Fruit fly (Drosophila melanogaster) whole organism, embryonic: ENCODE measurements around the gene loaf.

Source experiments
- B-H2 ChIP-seq: fragments of 200-800 bp; sonication (Bioruptor generic); optimal IDR thresholded peaks from 2 replicates; lab custom pipeline; 2018; ENCODE audit warnings: missing biosample characterization, mild to moderate bottlenecking, missing genetic modification characterization
- Bdp1 ChIP-seq: fragments of 200-800 bp; sonication (Bioruptor generic); optimal IDR thresholded peaks from 3 replicates; lab custom pipeline; 2016; ENCODE audit warnings: missing biosample characterization, missing genetic modification characterization
- Blimp-1 ChIP-seq: fragments of 200-800 bp; sonication (Bioruptor generic); optimal IDR thresholded peaks from 3 replicates; lab custom pipeline; 2018; ENCODE audit warnings: missing biosample characterization, missing genetic modification characterization, mild to moderate bottlenecking, moderate library complexity, missing genetic modification reagents
- CG1024 ChIP-seq: fragments of 200-800 bp; sonication (Bioruptor generic); IDR thresholded peaks from 2 replicates; pipeline ENCODE4 v1.3.6; 2022; ENCODE audit warnings: missing biosample characterization, missing genetic modification characterization
- CG10321 ChIP-seq: fragments of 200-800 bp; sonication (Bioruptor generic); IDR thresholded peaks from 2 replicates; pipeline ENCODE4 v1.3.6; 2022; ENCODE audit warnings: missing biosample characterization, missing genetic modification characterization
- CG10431 ChIP-seq: fragments of 200-800 bp; sonication (Bioruptor generic); optimal IDR thresholded peaks from 3 replicates; lab custom pipeline; 2018; ENCODE audit warnings: missing biosample characterization, mild to moderate bottlenecking, missing genetic modification characterization
- CG11247 ChIP-seq: fragments of 200-800 bp; sonication (Bioruptor generic); IDR thresholded peaks from 2 replicates; pipeline ENCODE4 v1.3.6; 2022; ENCODE audit warnings: missing biosample characterization, missing genetic modification characterization
- CG11695 ChIP-seq: fragments of 200-800 bp; sonication (Bioruptor generic); IDR thresholded peaks from 3 replicates; pipeline ENCODE4 v1.3.6; 2022; ENCODE audit warnings: missing biosample characterization, missing genetic modification characterization
- CG11723 ChIP-seq: fragments of 200-800 bp; sonication (Bioruptor generic); optimal IDR thresholded peaks from 2 replicates; lab custom pipeline; 2017; ENCODE audit warnings: missing biosample characterization, mild to moderate bottlenecking, missing genetic modification characterization
- CG13775 ChIP-seq: fragments of 200-800 bp; sonication (Bioruptor generic); optimal IDR thresholded peaks from 3 replicates; lab custom pipeline; 2017; ENCODE audit warnings: missing biosample characterization, mild to moderate bottlenecking, missing genetic modification characterization
- CG14710 ChIP-seq: fragments of 200-800 bp; sonication (Bioruptor generic); optimal IDR thresholded peaks from 3 replicates; lab custom pipeline; 2019; ENCODE audit warnings: missing biosample characterization, mild to moderate bottlenecking, missing genetic modification characterization, moderate library complexity
- CG17359 ChIP-seq: fragments of 200-800 bp; sonication (Bioruptor generic); optimal IDR thresholded peaks from 3 replicates; lab custom pipeline; 2018; ENCODE audit warnings: missing biosample characterization, mild to moderate bottlenecking, missing genetic modification characterization, moderate library complexity
- CG2678 ChIP-seq: fragments of 200-800 bp; sonication (Bioruptor generic); optimal IDR thresholded peaks from 3 replicates; lab custom pipeline; 2019; ENCODE audit warnings: missing biosample characterization, mild to moderate bottlenecking, missing genetic modification characterization, moderate library complexity
- CG30431 ChIP-seq: fragments of 200-800 bp; sonication (Bioruptor generic); optimal IDR thresholded peaks from 2 replicates; lab custom pipeline; 2017; ENCODE audit warnings: missing biosample characterization, missing genetic modification characterization
- CG32767 ChIP-seq: fragments of 200-800 bp; sonication (Bioruptor generic); IDR thresholded peaks from 2 replicates; pipeline ENCODE4 v1.3.6; 2022; ENCODE audit warnings: missing biosample characterization, missing genetic modification characterization
- Dip3 ChIP-seq: fragments of 200-800 bp; sonication (Bioruptor generic); optimal IDR thresholded peaks from 3 replicates; lab custom pipeline; 2016; ENCODE audit warnings: missing biosample characterization, missing genetic modification characterization
- Doc3 ChIP-seq: fragments of 200-800 bp; sonication (Bioruptor generic); IDR thresholded peaks from 3 replicates; pipeline ENCODE4 v1.3.6; 2022; ENCODE audit warnings: missing biosample characterization, missing genetic modification characterization; ENCODE audit not compliant: partially characterized antibody
- Eip74EF ChIP-seq, 2 experiments: fragments of 200-800 bp in 1 of 2; fragments of >200 bp in 1 of 2; sonication (Bioruptor generic) in 1 of 2; optimal IDR thresholded peaks; 2 replicates each; lab custom pipeline; 2017 to 2019; ENCODE audit warnings: missing biosample characterization in 2 of 2, missing genetic modification characterization in 2 of 2, mild to moderate bottlenecking in 1 of 2, moderate library complexity in 1 of 2
- Hmr ChIP-seq: fragments of 200-800 bp; sonication (Bioruptor generic); optimal IDR thresholded peaks from 3 replicates; lab custom pipeline; 2017; ENCODE audit warnings: mild to moderate bottlenecking, missing biosample characterization, missing genetic modification reagents, missing genetic modification characterization
- Hr39 ChIP-seq: fragments of >200 bp; optimal IDR thresholded peaks from 2 replicates; lab custom pipeline; 2017
- Jarid2 ChIP-seq: fragments of 200-800 bp; sonication (Bioruptor generic); optimal IDR thresholded peaks from 3 replicates; lab custom pipeline; 2017; ENCODE audit warnings: mild to moderate bottlenecking, missing biosample characterization, missing genetic modification reagents, missing genetic modification characterization
- Lhr ChIP-seq: fragments of 200-800 bp; sonication (Bioruptor generic); optimal IDR thresholded peaks from 3 replicates; lab custom pipeline; 2017; ENCODE audit warnings: mild to moderate bottlenecking, missing biosample characterization, missing genetic modification reagents, missing genetic modification characterization
- Meics ChIP-seq: fragments of 200-800 bp; sonication (Bioruptor generic); optimal IDR thresholded peaks from 2 replicates; lab custom pipeline; 2017; ENCODE audit warnings: missing biosample characterization, mild to moderate bottlenecking, missing genetic modification characterization
- Mes4 ChIP-seq: fragments of 200-800 bp; sonication (Bioruptor generic); optimal IDR thresholded peaks from 2 replicates; lab custom pipeline; 2016; ENCODE audit warnings: missing biosample characterization, missing genetic modification characterization
- Nf-YB ChIP-seq: fragments of 200-800 bp; sonication (Bioruptor generic); optimal IDR thresholded peaks from 3 replicates; lab custom pipeline; 2019; ENCODE audit warnings: missing biosample characterization, mild to moderate bottlenecking, missing genetic modification characterization, moderate library complexity
- Oaz ChIP-seq: fragments of 200-800 bp; sonication (Bioruptor generic); IDR thresholded peaks from 2 replicates; pipeline ENCODE4 v1.3.6; 2022; ENCODE audit warnings: missing biosample characterization, missing genetic modification characterization
- Pdp1 ChIP-seq, 2 experiments: fragments of 200-800 bp; sonication (Bioruptor generic); optimal IDR thresholded peaks; 3 replicates each; lab custom pipeline; 2016; ENCODE audit warnings: missing biosample characterization in 2 of 2, missing genetic modification characterization in 2 of 2, mild to moderate bottlenecking in 1 of 2, moderate library complexity in 1 of 2
- Sry-δ ChIP-seq: fragments of 200-800 bp; sonication (Bioruptor generic); optimal IDR thresholded peaks from 2 replicates; lab custom pipeline; 2016; ENCODE audit warnings: missing biosample characterization, missing genetic modification characterization
- Vsx1 ChIP-seq: fragments of 200-800 bp; sonication (Bioruptor generic); optimal IDR thresholded peaks from 2 replicates; lab custom pipeline; 2017; ENCODE audit warnings: missing biosample characterization, mild to moderate bottlenecking, missing genetic modification characterization, missing genetic modification reagents
- ato ChIP-seq: fragments of 200-800 bp; sonication (Bioruptor generic); IDR thresholded peaks from 2 replicates; pipeline ENCODE4 v1.3.6; 2022; ENCODE audit warnings: missing biosample characterization, missing genetic modification characterization; ENCODE audit not compliant: partially characterized antibody
- chinmo ChIP-seq: fragments of 200-800 bp; sonication (Bioruptor generic); IDR thresholded peaks from 4 replicates; pipeline ENCODE4 v1.3.6; 2022; ENCODE audit warnings: missing biosample characterization, missing genetic modification characterization; ENCODE audit not compliant: partially characterized antibody
- ci ChIP-seq: fragments of 200-800 bp; sonication (Bioruptor generic); IDR thresholded peaks from 3 replicates; pipeline ENCODE4 v1.3.6; 2022; ENCODE audit warnings: missing biosample characterization, missing genetic modification characterization
- dimm ChIP-seq: fragments of 200-800 bp; sonication (Bioruptor generic); IDR thresholded peaks from 2 replicates; pipeline ENCODE4 v1.3.6; 2022; ENCODE audit warnings: missing biosample characterization, missing genetic modification characterization
- dm ChIP-seq: fragments of 200-800 bp; sonication (Bioruptor generic); optimal IDR thresholded peaks from 3 replicates; lab custom pipeline; 2016; ENCODE audit warnings: missing biosample characterization, missing genetic modification characterization
- dysf ChIP-seq: fragments of 200-800 bp; sonication (Bioruptor generic); IDR thresholded peaks from 3 replicates; pipeline ENCODE4 v1.3.6; 2022; ENCODE audit warnings: missing biosample characterization, missing genetic modification characterization
- eyg ChIP-seq: fragments of 200-800 bp; sonication (Bioruptor generic); optimal IDR thresholded peaks from 3 replicates; lab custom pipeline; 2016; ENCODE audit warnings: missing biosample characterization, missing genetic modification characterization
- gfzf ChIP-seq: fragments of 200-800 bp; sonication (Bioruptor generic); optimal IDR thresholded peaks from 2 replicates; lab custom pipeline; 2016; ENCODE audit warnings: missing biosample characterization, mild to moderate bottlenecking, missing genetic modification characterization, moderate library complexity
- grau ChIP-seq: fragments of 200-800 bp; optimal IDR thresholded peaks from 3 replicates; lab custom pipeline; 2019; ENCODE audit warnings: missing biosample characterization, mild to moderate bottlenecking, missing genetic modification characterization, moderate library complexity
- gsb-n ChIP-seq: fragments of 200-800 bp; sonication (Bioruptor generic); optimal IDR thresholded peaks from 3 replicates; lab custom pipeline; 2018; ENCODE audit warnings: missing biosample characterization, mild to moderate bottlenecking, missing genetic modification characterization
- kni ChIP-seq: fragments of 200-800 bp; sonication (Bioruptor generic); optimal IDR thresholded peaks from 3 replicates; lab custom pipeline; 2017; ENCODE audit warnings: mild to moderate bottlenecking, missing biosample characterization, missing genetic modification reagents, missing genetic modification characterization
- lola ChIP-seq, 3 experiments: fragments of >200 bp in 2 of 3; fragments of 200-800 bp in 1 of 3; sonication (Bioruptor generic) in 1 of 3; optimal IDR thresholded peaks; 2 replicates each; lab custom pipeline; 2017 to 2019; ENCODE audit warnings: missing biosample characterization in 3 of 3, missing genetic modification characterization in 3 of 3, mild to moderate bottlenecking in 1 of 3, moderate library complexity in 1 of 3
- nerfin-2 ChIP-seq: fragments of 200-800 bp; sonication (Bioruptor generic); IDR thresholded peaks from 2 replicates; pipeline ENCODE4 v1.3.6; 2022; ENCODE audit warnings: missing biosample characterization, missing genetic modification characterization; ENCODE audit not compliant: partially characterized antibody
- scrt ChIP-seq: fragments of 200-800 bp; sonication (Bioruptor generic); optimal IDR thresholded peaks from 2 replicates; lab custom pipeline; 2018; ENCODE audit warnings: missing biosample characterization, mild to moderate bottlenecking, missing genetic modification characterization, moderate library complexity
- sens-2 ChIP-seq: fragments of 200-800 bp; sonication (Bioruptor generic); IDR thresholded peaks from 2 replicates; pipeline ENCODE4 v1.3.6; 2022; ENCODE audit warnings: missing biosample characterization, missing genetic modification characterization
- slbo ChIP-seq: fragments of 200-800 bp; sonication (Bioruptor generic); IDR thresholded peaks from 2 replicates; pipeline ENCODE4 v1.3.6; 2022; ENCODE audit warnings: missing biosample characterization, missing genetic modification characterization
- tll ChIP-seq, 2 experiments: fragments of 200-800 bp in 1 of 2; fragments of >200 bp in 1 of 2; sonication (Bioruptor generic) in 1 of 2; optimal IDR thresholded peaks; 2 replicates each; lab custom pipeline; 2017 to 2019; ENCODE audit warnings: missing biosample characterization in 2 of 2, missing genetic modification characterization in 2 of 2, mild to moderate bottlenecking in 1 of 2, moderate library complexity in 1 of 2
- twi ChIP-seq: fragments of 200-800 bp; optimal IDR thresholded peaks from 2 replicates; lab custom pipeline; 2019; ENCODE audit warnings: missing biosample characterization, mild to moderate bottlenecking, missing genetic modification characterization, moderate library complexity
- wek ChIP-seq: fragments of 200-800 bp; sonication (Bioruptor generic); optimal IDR thresholded peaks from 3 replicates; lab custom pipeline; 2018; ENCODE audit warnings: missing biosample characterization, mild to moderate bottlenecking, missing genetic modification characterization, moderate library complexity

loaf gene

DNA sequence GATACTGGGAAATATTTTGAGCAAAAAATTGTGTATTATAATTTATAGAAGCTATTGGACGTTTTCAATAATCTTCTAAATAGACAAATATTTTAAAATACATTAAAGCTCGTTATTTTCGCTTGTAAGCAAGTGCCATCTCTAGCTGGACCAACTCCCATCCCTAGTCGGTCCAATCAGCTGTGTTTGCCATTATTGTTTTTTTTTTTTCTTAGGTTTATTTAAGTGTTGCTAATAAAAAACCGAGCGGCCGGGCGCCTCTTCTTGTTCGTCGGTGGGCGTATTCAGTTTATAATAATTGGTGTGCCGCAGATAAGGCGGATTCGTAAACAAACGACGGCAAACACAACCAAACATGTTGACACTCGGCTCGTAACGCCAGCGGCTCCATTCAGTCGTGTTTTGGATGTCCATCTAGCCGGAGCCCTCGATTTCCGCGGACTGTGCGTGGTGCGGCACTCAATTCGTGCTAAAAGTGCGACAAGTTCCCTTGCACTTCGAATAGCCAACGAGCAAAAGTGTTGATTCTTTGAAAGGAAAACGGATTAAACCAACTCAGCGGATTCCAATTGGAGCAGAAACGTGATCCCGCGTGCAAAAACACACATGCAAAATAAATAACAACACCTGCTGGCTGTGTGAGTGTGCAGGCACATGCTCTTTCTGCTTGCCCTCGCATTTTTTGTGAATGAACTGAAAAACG, 82.0 kb downstream of the loaf start, which contains the start of gene Sugb (continued):
- TF ChIP-seq dimm (GFP tag; lab: Robert Waterston, UW) (no peak), Vsx1 (GFP tag; lab: Kevin White, UChicago) (peak; percentile 78), dm (GFP tag; lab: Kevin White, UChicago) (peak; percentile 39), CG10431 (GFP tag; lab: Kevin White, UChicago) (peak; percentile 87), Hr39 (lab: Kevin White, UChicago) (no peak), slbo (peak; percentile 80), ato (GFP tag; lab: Robert Waterston, UW) (no peak), CG11247 (GFP tag; lab: Robert Waterston, UW) (peak; percentile 36; the same call in 1 of the 2 replicates), chinmo (0 out of 4 replicates have a peak, but pooled peaks have one; percentile 62), Bdp1 (GFP tag; lab: Kevin White, UChicago) (peak; percentile 35), kni (GFP tag; lab: Kevin White, UChicago) (no peak), Lhr (GFP tag; lab: Kevin White, UChicago) (peak; percentile 27), nerfin-2 (GFP tag; lab: Robert Waterston, UW) (no peak), CG1024 (GFP tag; lab: Robert Waterston, UW) (no peak), Nf-YB (GFP tag; lab: Kevin White, UChicago) (peak; percentile 57), CG32767 (no peak), tll (GFP tag; optimal IDR thresholded peaks at IDR 0.05; lab: Kevin White, UChicago) (no peak), eyg (GFP tag; lab: Kevin White, UChicago) (no peak), CG14710 (tag; lab: Kevin White, UChicago) (peak; percentile 23), CG13775 (GFP tag; lab: Kevin White, UChicago) (peak; percentile 63), Dip3 (GFP tag; lab: Kevin White, UChicago) (peak; percentile 46), Sry-δ (GFP tag; lab: Kevin White, UChicago) (peak; percentile 72), Blimp-1 (GFP tag; lab: Kevin White, UChicago) (peak; percentile 26), Jarid2 (peak; percentile 56), grau (tag; lab: Kevin White, UChicago) (peak; percentile 63), CG10321 (GFP tag; lab: Robert Waterston, UW) (no peak), CG2678 (tag; lab: Kevin White, UChicago) (peak; percentile 68), CG11723 (GFP tag; lab: Kevin White, UChicago) (peak; percentile 61), Doc3 (peak; percentile 71), B-H2 (GFP tag; lab: Kevin White, UChicago) (peak; percentile 82), Pdp1 (GFP tag; optimal IDR thresholded peaks at IDR 0.05; lab: Kevin White, UChicago) (peak; percentile 60 to 68), Hmr (GFP tag; lab: Kevin White, UChicago) (peak; percentile 71), scrt (GFP tag; lab: Kevin White, UChicago) (peak; percentile 39), CG17359 (tag; lab: Kevin White, UChicago) (peak; percentile 56), Mes4 (GFP tag; lab: Kevin White, UChicago) (peak; percentile 48), ci (GFP tag; lab: Robert Waterston, UW) (peak; percentile 73; the same call in 2 of the 3 replicates), Meics (GFP tag; lab: Kevin White, UChicago) (peak; percentile 54), Oaz (GFP tag; lab: Robert Waterston, UW) (no peak), wek (GFP tag; lab: Kevin White, UChicago) (peak; percentile 44), CG30431 (GFP tag; lab: Kevin White, UChicago) (no peak), lola (GFP tag; optimal IDR thresholded peaks at IDR 0.05; lab: Kevin White, UChicago) (peak in 1 of 3 experiments; percentile 5), dysf (GFP tag; lab: Robert Waterston, UW) (peak; percentile 66; the same call in 1 of the 3 replicates), gsb-n (tag; lab: Kevin White, UChicago) (no peak), twi (no peak), CG11695 (peak; percentile 41; the same call in 1 of the 3 replicates), gfzf (no peak), sens-2 (GFP tag; lab: Robert Waterston, UW) (peak; percentile 15; the same call in 1 of the 2 replicates), Eip74EF (GFP tag; optimal IDR thresholded peaks at IDR 0.05; lab: Kevin White, UChicago) (peak in 1 of 2 experiments; percentile 58)
